Fruit fly (Drosophila melanogaster): Measurements from ENCODE around the gene Bruce.
"Not testable (repeated sequence)": the region's sequence is repeated elsewhere in the genome, so short reads cannot be mapped to it uniquely, and the experiment has no call there.

DNA sequence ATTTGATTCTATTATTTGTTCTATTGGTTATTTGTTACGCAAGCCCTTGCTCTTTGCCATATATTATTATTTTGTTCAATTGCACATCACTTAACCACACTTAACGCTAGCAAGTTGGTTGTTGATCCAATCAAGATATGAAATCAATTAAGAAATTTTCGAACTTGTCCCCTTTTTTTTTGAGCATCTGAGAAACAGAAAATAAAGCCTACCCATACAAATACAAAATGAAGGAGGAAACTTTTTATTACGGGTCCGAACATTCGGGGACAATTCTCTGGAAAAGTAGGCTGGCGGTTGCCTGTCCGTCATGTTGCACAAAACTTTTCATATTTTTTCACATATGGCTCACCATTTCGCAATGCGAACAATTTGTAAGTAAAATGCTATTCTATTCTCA, 6.9 kb upstream of the Bruce start, which contains the start of gene CG12592:
- not testable (repeated sequence) for TF ChIP-seq EcR (GFP tag; optimal IDR thresholded peaks at IDR 0.05); usp (GFP tag; optimal IDR thresholded peaks at IDR 0.05); psq (optimal IDR thresholded peaks at IDR 0.05)
